Worm (Caenorhabditis elegans) whole organism, mixed stage, embryonic: ENCODE results near the gene taap-1.

Experiments
- M03D4.4 ChIP-seq: sonication (generic microtip); optimal IDR thresholded peaks from 2 replicates; lab custom pipeline; 2017; ENCODE audit warnings: mild to moderate bottlenecking, missing genetic modification characterization, missing compliant biosample characterization
- ceh-39 ChIP-seq: fragments of 150-350 bp; optimal IDR thresholded peaks from 2 replicates; lab custom pipeline; 2014; ENCODE audit warnings: missing biosample characterization, missing genetic modification characterization
- ceh-43 ChIP-seq: fragments of 200-800 bp; sonication (Bioruptor generic); optimal IDR thresholded peaks from 2 replicates; lab custom pipeline; 2018; ENCODE audit warnings: mild to moderate bottlenecking, missing genetic modification characterization, moderate library complexity, missing compliant biosample characterization
- ceh-83 ChIP-seq: fragments of 200-800 bp; sonication (Bioruptor generic); optimal IDR thresholded peaks from 2 replicates; lab custom pipeline; 2018; ENCODE audit warnings: mild to moderate bottlenecking, missing genetic modification characterization, missing compliant biosample characterization
- ces-1 ChIP-seq: fragments of 150-350 bp; optimal IDR thresholded peaks from 2 replicates; lab custom pipeline; 2014; ENCODE audit warnings: missing biosample characterization, missing genetic modification reagents, missing genetic modification characterization
- cnd-1 ChIP-seq: fragments of 200-800 bp; sonication (Bioruptor generic); optimal IDR thresholded peaks from 2 replicates; lab custom pipeline; 2018; ENCODE audit warnings: mild to moderate bottlenecking, missing genetic modification characterization, missing compliant biosample characterization
- drap-1 ChIP-seq: fragments of 200-800 bp; sonication (Bioruptor generic); optimal IDR thresholded peaks from 3 replicates; lab custom pipeline; 2018; ENCODE audit warnings: mild to moderate bottlenecking, missing genetic modification characterization, missing compliant biosample characterization
- elt-3 ChIP-seq: fragments of 150-350 bp; optimal IDR thresholded peaks from 2 replicates; lab custom pipeline; 2014; ENCODE audit warnings: missing biosample characterization, missing genetic modification characterization
- flh-1 ChIP-seq: fragments of 200-800 bp; sonication (Bioruptor generic); optimal IDR thresholded peaks from 2 replicates; lab custom pipeline; 2018; ENCODE audit warnings: mild to moderate bottlenecking, missing genetic modification characterization, moderate library complexity, missing compliant biosample characterization
- ham-2 ChIP-seq: fragments of 200-800 bp; sonication (Bioruptor generic); optimal IDR thresholded peaks from 2 replicates; lab custom pipeline; 2018; ENCODE audit warnings: mild to moderate bottlenecking, missing genetic modification characterization, missing compliant biosample characterization
- lin-13 ChIP-seq: fragments of 150-350 bp; optimal IDR thresholded peaks from 2 replicates; lab custom pipeline; 2014; ENCODE audit warnings: missing biosample characterization, missing genetic modification characterization
- lin-32 ChIP-seq: fragments of 200-800 bp; sonication (Bioruptor generic); optimal IDR thresholded peaks from 2 replicates; lab custom pipeline; 2018; ENCODE audit warnings: mild to moderate bottlenecking, missing genetic modification characterization, missing compliant biosample characterization
- lsy-2 ChIP-seq: fragments of 150-350 bp; optimal IDR thresholded peaks from 2 replicates; lab custom pipeline; 2014; ENCODE audit warnings: missing biosample characterization, missing genetic modification characterization
- mab-5 ChIP-seq: fragments of 150-350 bp; optimal IDR thresholded peaks from 2 replicates; lab custom pipeline; 2014; ENCODE audit warnings: missing biosample characterization, missing genetic modification characterization
- mls-2 ChIP-seq: sonication (generic microtip); optimal IDR thresholded peaks from 2 replicates; lab custom pipeline; 2016; ENCODE audit warnings: mild to moderate bottlenecking, missing genetic modification characterization, moderate library complexity, missing compliant biosample characterization
- nhr-12 ChIP-seq: fragments of 150-350 bp; optimal IDR thresholded peaks from 2 replicates; lab custom pipeline; 2014; ENCODE audit warnings: missing biosample characterization, missing genetic modification characterization
- nhr-2 ChIP-seq: fragments of 150-350 bp; optimal IDR thresholded peaks from 2 replicates; lab custom pipeline; 2014; ENCODE audit warnings: missing biosample characterization, missing genetic modification characterization
- nhr-237 ChIP-seq: fragments of 150-350 bp; optimal IDR thresholded peaks from 2 replicates; lab custom pipeline; 2014; ENCODE audit warnings: missing biosample characterization, missing genetic modification characterization
- nhr-28 ChIP-seq: fragments of 150-350 bp; optimal IDR thresholded peaks from 2 replicates; lab custom pipeline; 2014; ENCODE audit warnings: missing biosample characterization, missing genetic modification characterization
- nhr-76 ChIP-seq: sonication (generic microtip); optimal IDR thresholded peaks from 2 replicates; lab custom pipeline; 2017; ENCODE audit warnings: missing biosample characterization, missing genetic modification characterization
- pha-4 ChIP-seq: fragments of 150-350 bp; optimal IDR thresholded peaks from 2 replicates; lab custom pipeline; 2018; ENCODE audit warnings: missing biosample characterization, missing genetic modification reagents, missing genetic modification characterization
- sem-2 ChIP-seq: fragments of 200-800 bp; sonication (Bioruptor generic); optimal IDR thresholded peaks from 2 replicates; lab custom pipeline; 2018; ENCODE audit warnings: mild to moderate bottlenecking, missing genetic modification characterization, missing compliant biosample characterization
- snpc-4 ChIP-seq: fragments of 150-350 bp; optimal IDR thresholded peaks from 2 replicates; lab custom pipeline; 2014; ENCODE audit warnings: missing biosample characterization, missing genetic modification characterization
- tbx-8 ChIP-seq: fragments of 200-800 bp; sonication (Bioruptor generic); optimal IDR thresholded peaks from 2 replicates; lab custom pipeline; 2018; ENCODE audit warnings: mild to moderate bottlenecking, missing genetic modification characterization, moderate library complexity, missing compliant biosample characterization
- unc-120 ChIP-seq: sonication (generic microtip); optimal IDR thresholded peaks from 2 replicates; lab custom pipeline; 2017; ENCODE audit warnings: missing genetic modification characterization, missing compliant biosample characterization; ENCODE audit not compliant: poor library complexity, severe bottlenecking
- unc-39 ChIP-seq: fragments of 150-350 bp; optimal IDR thresholded peaks from 2 replicates; lab custom pipeline; 2014; ENCODE audit warnings: missing biosample characterization, missing genetic modification characterization
- unc-62 ChIP-seq: fragments of 150-350 bp; optimal IDR thresholded peaks from 2 replicates; lab custom pipeline; 2014; ENCODE audit warnings: missing biosample characterization, missing genetic modification reagents, missing genetic modification characterization
- zip-8 ChIP-seq: fragments of 150-350 bp; optimal IDR thresholded peaks from 2 replicates; lab custom pipeline; 2014; ENCODE audit warnings: missing biosample characterization, missing genetic modification characterization
- ztf-11 ChIP-seq: fragments of 150-350 bp; optimal IDR thresholded peaks from 2 replicates; lab custom pipeline; 2014; ENCODE audit warnings: missing biosample characterization, missing genetic modification characterization

Gene taap-1

DNA sequence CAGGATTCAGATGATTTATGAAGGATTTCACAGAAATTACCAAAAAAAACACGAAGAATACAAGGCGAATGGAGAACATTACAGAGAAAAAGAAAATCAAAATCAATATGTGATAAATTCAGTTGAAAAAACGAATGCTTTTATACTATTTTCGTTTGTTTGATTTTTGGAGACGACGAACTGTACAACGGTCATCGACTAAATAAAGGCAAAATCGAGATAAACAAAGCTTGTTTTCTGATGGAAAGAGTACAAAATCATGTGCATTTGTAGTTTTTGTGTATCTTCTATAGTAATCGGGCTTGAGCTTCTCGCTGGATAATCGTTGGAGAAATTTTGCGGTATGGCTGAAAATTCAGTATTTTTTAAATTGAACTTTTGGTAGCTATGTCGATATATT lies 12.5 kb downstream of the taap-1 start, which contains the start of gene M05D6.8:
Gene M05D6.8, minus strand, starts transcription at position 101 of the 400 bp plus-strand sequence.
- no peak for TF ChIP-seq flh-1 (GFP tag; lab: Kevin White, UChicago)
- TF ChIP-seq drap-1: no peak
- TF ChIP-seq zip-8 (tag; lab: Kevin White, UChicago): no peak
- TF ChIP-seq sem-2: no peak
- TF ChIP-seq lin-32: no peak
- TF ChIP-seq nhr-12 (tag; lab: Kevin White, UChicago): no peak
- no peak for TF ChIP-seq nhr-28 (tag; lab: Kevin White, UChicago)
- TF ChIP-seq unc-39 (tag; lab: Kevin White, UChicago): no peak
- TF ChIP-seq ztf-11 (tag; lab: Kevin White, UChicago): no peak
- TF ChIP-seq nhr-237 (tag; lab: Kevin White, UChicago): no peak

DNA sequence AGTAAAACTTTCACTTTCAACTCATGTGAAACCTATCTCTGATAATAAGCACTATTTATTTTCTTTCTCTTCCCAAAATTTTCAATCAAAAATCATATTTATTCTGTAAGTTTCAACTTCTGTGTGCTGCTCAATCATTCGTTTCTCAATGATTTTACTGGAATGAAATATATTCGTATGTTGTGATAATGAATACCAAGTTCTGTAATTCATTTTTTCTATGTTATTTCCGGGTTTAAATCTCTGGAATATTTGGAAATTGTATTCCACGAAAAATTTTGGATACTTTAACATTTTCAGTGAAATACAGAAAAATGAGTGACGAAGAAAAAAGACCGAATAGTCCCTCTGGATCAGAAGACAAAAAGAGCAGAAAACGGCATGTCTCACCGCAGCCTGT lies 15.9 kb downstream of the taap-1 start, which contains the start of gene M05D6.2:
Gene M05D6.2, plus strand, starts transcription at position 301 of the 400 bp plus-strand sequence.
- TF ChIP-seq flh-1 (GFP tag; lab: Kevin White, UChicago): no peak
- no peak for TF ChIP-seq ceh-39 (tag; lab: Kevin White, UChicago)
- TF ChIP-seq nhr-76: no peak
- TF ChIP-seq sem-2: no peak
- no peak for TF ChIP-seq nhr-12 (tag; lab: Kevin White, UChicago)
- TF ChIP-seq ham-2 (GFP tag; lab: Kevin White, UChicago): no peak
- no peak for TF ChIP-seq ztf-11 (tag; lab: Kevin White, UChicago)
- TF ChIP-seq drap-1: no peak
- no peak for TF ChIP-seq lin-32
- no peak for TF ChIP-seq cnd-1
- no peak for TF ChIP-seq mls-2 (tag; lab: Kevin White, UChicago)
- no peak for TF ChIP-seq ceh-43 (GFP tag; lab: Kevin White, UChicago)
- TF ChIP-seq, all 35 proteins: peak for 0

DNA sequence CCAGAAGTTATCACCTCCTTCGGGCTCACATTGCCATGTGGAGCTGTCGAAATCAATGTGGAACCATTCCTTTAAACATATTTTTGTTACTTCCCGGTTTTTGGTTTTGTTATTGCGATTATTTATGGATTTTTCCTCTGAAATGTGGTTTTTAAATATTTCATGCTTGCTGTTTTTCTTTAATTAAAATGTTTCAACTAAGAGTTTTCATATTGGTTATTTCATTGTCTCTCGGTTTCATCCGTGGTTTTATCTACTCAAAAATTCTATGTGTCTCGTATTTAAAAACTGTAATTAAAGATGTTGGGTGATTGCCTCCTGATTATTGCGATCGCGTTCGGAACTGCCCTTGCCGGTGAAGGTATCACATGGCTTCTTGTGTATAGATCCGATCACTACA lies 16.8 kb downstream of the taap-1 start, which contains the start of gene F22B5.10:
Gene F22B5.10, plus strand, starts transcription at position 301 of the 400 bp plus-strand sequence.
- TF ChIP-seq nhr-2 (tag; lab: Kevin White, UChicago) (no peak), ceh-83 (GFP tag; lab: Kevin White, UChicago) (peak; percentile 32), lin-13 (tag; lab: Kevin White, UChicago) (no peak)

DNA sequence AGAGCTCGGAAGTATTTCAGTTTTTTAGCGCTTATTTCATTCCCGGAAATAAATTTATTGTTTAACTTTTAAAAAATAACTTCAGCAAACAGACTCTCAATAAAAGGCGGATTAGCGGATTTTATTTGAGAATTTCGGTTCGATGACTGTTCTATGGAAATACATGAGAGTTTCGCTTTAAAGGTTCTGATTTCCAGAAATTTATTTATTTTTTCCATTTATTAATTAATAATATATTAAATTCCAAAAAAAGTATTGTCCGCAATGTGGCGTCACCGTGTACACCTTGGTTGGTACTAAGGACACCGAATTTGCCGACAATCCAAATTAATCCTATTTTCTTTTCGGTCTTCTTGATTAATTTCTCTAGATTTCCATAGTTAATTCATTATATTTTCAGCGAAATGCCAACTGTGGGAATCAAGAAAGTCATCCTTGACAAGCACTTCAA lies 19.2 kb downstream of the taap-1 start, which contains the start of gene fars-3:
Gene fars-3, plus strand, starts transcription at position 401 of the 451 bp plus-strand sequence.
- TF ChIP-seq ces-1 (GFP tag; lab: Kevin White, UChicago): peak; percentile 93
- TF ChIP-seq pha-4 (tag; lab: Kevin White, UChicago): peak; percentile 47
- TF ChIP-seq unc-120 (tag; lab: Kevin White, UChicago): peak; percentile 93
- peak; percentile 24 for TF ChIP-seq lsy-2 (tag; lab: Kevin White, UChicago)
- TF ChIP-seq mab-5 (tag; lab: Kevin White, UChicago): no peak
- no peak for TF ChIP-seq snpc-4 (tag; lab: Kevin White, UChicago)
- no peak for TF ChIP-seq unc-62 (GFP tag; lab: Kevin White, UChicago)

DNA sequence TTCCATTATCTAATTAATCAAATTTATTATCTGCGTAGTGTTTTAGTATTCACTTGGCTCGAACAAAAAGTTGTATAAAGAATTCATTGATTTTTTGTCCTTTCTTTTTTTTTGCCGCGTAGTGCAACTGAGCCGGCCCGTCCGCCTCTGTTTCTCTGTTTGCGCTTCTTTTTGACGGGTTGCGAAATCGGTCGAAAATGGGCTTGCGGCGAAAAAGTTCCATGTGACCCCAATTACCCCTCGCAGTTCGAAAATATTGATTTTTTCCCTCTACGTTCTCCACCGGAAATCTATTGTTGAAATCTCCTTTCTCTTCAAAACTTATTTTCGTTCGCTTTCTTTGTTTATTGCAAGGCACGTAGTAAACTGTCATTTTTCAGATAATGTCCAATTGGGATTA lies 26.2 kb downstream of the taap-1 start, which contains the start of gene zyg-9:
Gene zyg-9, plus strand, starts transcription at position 381 of the 400 bp plus-strand sequence.
- TF ChIP-seq mab-5 (tag; lab: Kevin White, UChicago) (no peak), zip-8 (tag; lab: Kevin White, UChicago) (no peak), elt-3 (tag; lab: Kevin White, UChicago) (no peak), tbx-8 (GFP tag; lab: Kevin White, UChicago) (no peak), lin-32 (no peak), unc-120 (tag; lab: Kevin White, UChicago) (no peak), pha-4 (tag; lab: Kevin White, UChicago) (no peak), lin-13 (tag; lab: Kevin White, UChicago) (no peak), unc-62 (GFP tag; lab: Kevin White, UChicago) (no peak), nhr-28 (tag; lab: Kevin White, UChicago) (no peak), lsy-2 (tag; lab: Kevin White, UChicago) (no peak), ztf-11 (tag; lab: Kevin White, UChicago) (no peak), drap-1 (no peak), nhr-237 (tag; lab: Kevin White, UChicago) (no peak), ceh-39 (tag; lab: Kevin White, UChicago) (no peak), ham-2 (GFP tag; lab: Kevin White, UChicago) (no peak), cnd-1 (no peak), unc-39 (tag; lab: Kevin White, UChicago) (no peak), ces-1 (GFP tag; lab: Kevin White, UChicago) (no peak), M03D4.4 (no peak)
